Fruit fly (Drosophila melanogaster) S2 (cell line): ENCODE measurements around the gene IFT52.

Experiments
- CG8478 ChIP-seq: fragments of >200 bp; optimal IDR thresholded peaks from 2 replicates; lab custom pipeline; 2018
- CTCF ChIP-seq, 2 experiments: fragments of >200 bp; optimal IDR thresholded peaks; 2 replicates each; lab custom pipeline; 2018

IFT52 gene

dm6 chr2L:6551452-6551851 is 5.8 kb downstream of the IFT52 start:
- TF ChIP-seq CG8478 (lab: Kevin White, UChicago) (no peak), CTCF (optimal IDR thresholded peaks at IDR 0.05; lab: Kevin White, UChicago) (no peak)

- TF ChIP-seq CG8478 (lab: Kevin White, UChicago) (no peak), CTCF (optimal IDR thresholded peaks at IDR 0.05; lab: Kevin White, UChicago) (no peak)
These were observed 6.5 kb downstream of the IFT52 start for dm6 chr2L:6550809-6551208.

- TF ChIP-seq CTCF (optimal IDR thresholded peaks at IDR 0.05; lab: Kevin White, UChicago) (no peak), CG8478 (lab: Kevin White, UChicago) (no peak)
These were observed 9.3 kb downstream of the IFT52 start for dm6 chr2L:6547978-6548377.

- TF ChIP-seq CTCF (optimal IDR thresholded peaks at IDR 0.05; lab: Kevin White, UChicago) (no peak), CG8478 (lab: Kevin White, UChicago) (no peak)
These were observed 10.3 kb downstream of the IFT52 start, which contains the start of gene eya for dm6 chr2L:6546883-6547471. eya (minus strand) TSS chr2L:6546976.

dm6 chr2L:6539623-6540381 is 17.5 kb downstream of the IFT52 start:
- TF ChIP-seq CG8478 (lab: Kevin White, UChicago) = no peak
- TF ChIP-seq CTCF (optimal IDR thresholded peaks at IDR 0.05; lab: Kevin White, UChicago) = no peak

dm6 chr2L:6536044-6536581 is 21.2 kb downstream of the IFT52 start:
- TF ChIP-seq CG8478 (lab: Kevin White, UChicago) (no peak), CTCF (optimal IDR thresholded peaks at IDR 0.05; lab: Kevin White, UChicago) (no peak)

- TF ChIP-seq CTCF (optimal IDR thresholded peaks at IDR 0.05; lab: Kevin White, UChicago) = no peak
- TF ChIP-seq CG8478 (lab: Kevin White, UChicago) = no peak
These were observed 23.0 kb downstream of the IFT52 start for dm6 chr2L:6534125-6534815.

- TF ChIP-seq CTCF (optimal IDR thresholded peaks at IDR 0.05; lab: Kevin White, UChicago) = no peak
These were observed 23.6 kb downstream of the IFT52 start for dm6 chr2L:6533719-6534118.

- TF ChIP-seq CG8478 (lab: Kevin White, UChicago) (no peak), CTCF (optimal IDR thresholded peaks at IDR 0.05; lab: Kevin White, UChicago) (no peak)
These were observed 24.3 kb downstream of the IFT52 start for dm6 chr2L:6532977-6533376.

dm6 chr2L:6531985-6532699 is 25.2 kb downstream of the IFT52 start:
- TF ChIP-seq CG8478 (lab: Kevin White, UChicago) = no peak
- no peak for TF ChIP-seq CTCF (optimal IDR thresholded peaks at IDR 0.05; lab: Kevin White, UChicago)

dm6 chr2L:6530952-6531512 is 26.3 kb downstream of the IFT52 start:
- TF ChIP-seq CG8478 (lab: Kevin White, UChicago) (no peak), CTCF (optimal IDR thresholded peaks at IDR 0.05; lab: Kevin White, UChicago) (no peak)

- TF ChIP-seq CTCF (optimal IDR thresholded peaks at IDR 0.05; lab: Kevin White, UChicago) (peak; percentile 93 to 95), CG8478 (lab: Kevin White, UChicago) (no peak)
These were observed 30.3 kb downstream of the IFT52 start for dm6 chr2L:6526996-6527395.

dm6 chr2L:6513948-6514347 is 43.4 kb downstream of the IFT52 start:
- no peak for TF ChIP-seq CG8478 (lab: Kevin White, UChicago)
- no peak for TF ChIP-seq CTCF (optimal IDR thresholded peaks at IDR 0.05; lab: Kevin White, UChicago)

- TF ChIP-seq CTCF (optimal IDR thresholded peaks at IDR 0.05; lab: Kevin White, UChicago) (no peak), CG8478 (lab: Kevin White, UChicago) (no peak)
These were observed 48.6 kb downstream of the IFT52 start for dm6 chr2L:6508666-6509065.
